Fruit fly (Drosophila melanogaster) whole organism: ENCODE data around the gene CG4328.

Experiments used
- CG8478 ChIP-seq: fragments of >200 bp; optimal IDR thresholded peaks from 2 replicates; lab custom pipeline; 2018; ENCODE audit warnings: inconsistent platforms
- Dll ChIP-seq: fragments of >200 bp; optimal IDR thresholded peaks from 2 replicates; lab custom pipeline; 2017
- EcR ChIP-seq, 2 experiments: fragments of >200 bp; optimal IDR thresholded peaks; 2 replicates each; lab custom pipeline; 2017; ENCODE audit warnings: missing biosample characterization in 2 of 2, missing genetic modification characterization in 2 of 2, missing genetic modification reagents in 2 of 2
- pan ChIP-seq: fragments of >200 bp; optimal IDR thresholded peaks from 2 replicates; lab custom pipeline; 2017
- psq ChIP-seq: fragments of >200 bp; optimal IDR thresholded peaks from 2 replicates; lab custom pipeline; 2017
- usp ChIP-seq: fragments of >200 bp; optimal IDR thresholded peaks from 2 replicates; lab custom pipeline; 2017; ENCODE audit warnings: missing biosample characterization, missing genetic modification characterization, mixed read lengths

Gene CG4328

dm6 chr3L:12296073-12296527 is at the start of gene CG4328:
Gene CG4328 (minus strand): TSS chr3L:12296123.
- no peak for TF ChIP-seq pan (lab: Kevin White, UChicago)
- no peak for TF ChIP-seq Dll (lab: Kevin White, UChicago)
- no peak for TF ChIP-seq usp (GFP tag; lab: Kevin White, UChicago)
- no peak for TF ChIP-seq EcR (GFP tag; optimal IDR thresholded peaks at IDR 0.05; lab: Kevin White, UChicago)
- no peak for TF ChIP-seq psq (lab: Kevin White, UChicago)
- TF ChIP-seq CG8478 (lab: Kevin White, UChicago) = no peak

- TF ChIP-seq usp (GFP tag; lab: Kevin White, UChicago) (no peak), Dll (lab: Kevin White, UChicago) (no peak), EcR (GFP tag; optimal IDR thresholded peaks at IDR 0.05; lab: Kevin White, UChicago) (no peak), psq (lab: Kevin White, UChicago) (no peak), pan (lab: Kevin White, UChicago) (no peak), CG8478 (lab: Kevin White, UChicago) (no peak)
Observed at dm6 chr3L:12336339-12336738, 40.4 kb upstream of the CG4328 start, which contains the start of gene CG10418. Gene CG10418 (plus strand): TSS chr3L:12336676.

DNA sequence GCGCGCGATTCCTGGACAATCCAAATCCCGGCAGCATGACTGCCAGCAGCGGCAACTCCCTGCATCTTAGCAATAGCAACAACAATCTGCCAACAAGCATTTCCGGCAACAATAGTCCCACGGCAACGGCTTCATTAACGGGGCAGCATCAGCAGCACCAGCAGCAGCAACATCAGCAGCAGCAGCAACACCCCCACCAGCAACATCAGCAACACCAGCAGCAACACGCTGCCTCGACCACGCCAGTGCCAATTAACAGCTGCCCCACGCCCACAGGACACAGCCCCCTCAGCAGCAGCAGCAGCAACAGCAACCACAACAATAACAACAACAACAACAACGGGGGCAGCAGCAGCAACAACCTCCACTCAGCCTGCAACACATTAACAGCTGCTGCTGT is 33.6 kb upstream of the CG4328 start:
- TF ChIP-seq Dll (lab: Kevin White, UChicago) (no peak), psq (lab: Kevin White, UChicago) (no peak), pan (lab: Kevin White, UChicago) (no peak), CG8478 (lab: Kevin White, UChicago) (no peak), usp (GFP tag; lab: Kevin White, UChicago) (no peak), EcR (GFP tag; optimal IDR thresholded peaks at IDR 0.05; lab: Kevin White, UChicago) (no peak)

DNA sequence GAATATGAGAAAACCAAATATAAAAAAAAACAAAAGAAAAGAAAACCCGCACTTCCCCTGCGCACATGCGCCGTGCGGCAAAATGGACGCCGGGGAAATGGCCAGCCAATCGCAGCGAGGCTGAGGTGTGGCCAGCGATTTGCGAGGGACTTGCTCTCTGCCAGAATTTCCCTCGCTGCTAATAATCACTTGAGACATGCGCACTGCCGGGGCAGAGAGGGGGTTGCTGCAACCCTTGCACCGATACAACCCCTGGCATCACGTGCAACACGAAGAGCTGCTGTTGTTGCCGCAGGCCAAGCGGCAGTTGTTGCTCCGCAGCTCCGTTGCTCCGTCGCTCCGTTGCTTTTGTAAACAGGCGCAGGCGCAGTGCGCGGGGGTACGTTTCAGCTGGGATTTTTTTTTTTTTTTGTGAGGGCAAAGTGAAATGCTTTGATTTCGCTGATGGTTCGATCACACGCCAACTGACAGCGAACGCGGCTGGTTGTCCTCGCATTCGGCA is 32.9 kb upstream of the CG4328 start, which contains the start of gene Lmx1a:
TSS of gene Lmx1a (plus strand) at position 452 of the 502 bp plus-strand sequence.
- TF ChIP-seq psq (lab: Kevin White, UChicago) (no peak), CG8478 (lab: Kevin White, UChicago) (no peak), Dll (lab: Kevin White, UChicago) (no peak), pan (lab: Kevin White, UChicago) (no peak), EcR (GFP tag; optimal IDR thresholded peaks at IDR 0.05; lab: Kevin White, UChicago) (no peak), usp (GFP tag; lab: Kevin White, UChicago) (no peak)

DNA sequence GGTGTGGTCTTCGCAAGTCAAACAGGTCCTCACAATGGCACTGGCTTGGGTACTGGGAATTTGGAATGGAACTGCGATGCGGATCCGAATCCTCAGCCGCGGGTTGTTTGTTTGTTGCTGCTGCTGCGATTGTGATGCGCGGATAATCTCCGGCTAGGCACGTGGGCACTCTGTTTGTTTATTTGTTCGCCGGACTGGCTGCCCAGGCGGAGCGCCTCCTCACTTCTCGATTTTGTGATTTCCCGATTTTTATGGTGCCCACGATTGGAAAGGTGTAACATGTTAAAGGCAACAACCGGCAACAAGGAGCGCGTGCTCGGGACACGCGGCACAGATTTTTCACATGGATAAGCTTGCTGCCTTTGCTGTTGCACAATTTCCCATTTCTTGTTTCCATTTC is 23.9 kb upstream of the CG4328 start:
- TF ChIP-seq usp (GFP tag; lab: Kevin White, UChicago) (no peak), Dll (lab: Kevin White, UChicago) (no peak), CG8478 (lab: Kevin White, UChicago) (no peak), pan (lab: Kevin White, UChicago) (no peak)

dm6 chr3L:12313280-12313679 is 17.4 kb upstream of the CG4328 start:
- TF ChIP-seq Dll (lab: Kevin White, UChicago) = no peak

- no peak for TF ChIP-seq CG8478 (lab: Kevin White, UChicago)
- TF ChIP-seq pan (lab: Kevin White, UChicago) = no peak
- no peak for TF ChIP-seq usp (GFP tag; lab: Kevin White, UChicago)
- TF ChIP-seq EcR (GFP tag; optimal IDR thresholded peaks at IDR 0.05; lab: Kevin White, UChicago) = no peak
- no peak for TF ChIP-seq psq (lab: Kevin White, UChicago)
- TF ChIP-seq Dll (lab: Kevin White, UChicago) = no peak
Observed at dm6 chr3L:12310505-12310904, 14.6 kb upstream of the CG4328 start, which contains the start of gene CG44355. Gene CG44355 (plus strand): TSS chr3L:12310805.

DNA sequence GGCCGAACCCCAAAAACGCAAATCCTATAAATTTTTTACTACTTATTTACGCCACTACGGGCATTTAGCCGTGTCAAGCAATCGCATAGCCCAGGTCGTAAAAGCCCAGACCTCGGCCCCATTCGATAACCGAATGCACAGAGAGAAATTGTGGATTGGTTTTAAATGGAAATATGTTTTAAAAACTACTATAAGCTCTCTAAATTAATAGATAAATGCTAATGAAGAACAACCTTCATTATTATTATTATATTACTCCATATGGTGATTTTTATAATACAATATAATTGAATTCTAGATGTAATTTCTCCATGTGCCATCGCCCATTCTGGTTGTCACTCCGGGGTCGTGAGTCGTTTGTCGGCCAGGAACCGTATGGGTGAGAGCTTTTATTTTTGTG is 10.0 kb upstream of the CG4328 start:
- TF ChIP-seq EcR (GFP tag; optimal IDR thresholded peaks at IDR 0.05; lab: Kevin White, UChicago) (no peak), pan (lab: Kevin White, UChicago) (no peak), usp (GFP tag; lab: Kevin White, UChicago) (no peak), Dll (lab: Kevin White, UChicago) (no peak), CG8478 (lab: Kevin White, UChicago) (no peak), psq (lab: Kevin White, UChicago) (no peak)

DNA sequence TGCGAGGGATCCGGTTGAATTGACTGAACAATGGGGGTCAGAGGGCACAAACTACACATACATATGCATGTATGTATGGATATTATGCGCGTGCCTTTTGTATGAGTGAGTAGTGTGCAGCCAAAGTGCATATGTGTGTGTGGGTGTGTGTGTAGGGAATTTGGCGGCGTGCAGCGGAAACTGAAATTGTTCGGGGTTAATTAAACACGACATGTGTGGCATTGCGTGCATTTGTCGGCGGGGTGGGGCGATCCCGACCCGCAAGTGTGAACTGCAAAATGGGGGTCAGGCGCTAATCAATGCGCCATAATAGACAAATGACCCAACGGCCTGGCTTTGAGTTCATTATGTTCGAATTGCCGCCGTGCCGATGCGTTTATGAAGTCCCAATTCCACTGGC is 2.2 kb upstream of the CG4328 start:
- TF ChIP-seq psq (lab: Kevin White, UChicago) = no peak
- TF ChIP-seq EcR (GFP tag; optimal IDR thresholded peaks at IDR 0.05; lab: Kevin White, UChicago) = no peak
- no peak for TF ChIP-seq pan (lab: Kevin White, UChicago)
- TF ChIP-seq CG8478 (lab: Kevin White, UChicago) = no peak
- no peak for TF ChIP-seq usp (GFP tag; lab: Kevin White, UChicago)
- TF ChIP-seq Dll (lab: Kevin White, UChicago) = no peak

DNA sequence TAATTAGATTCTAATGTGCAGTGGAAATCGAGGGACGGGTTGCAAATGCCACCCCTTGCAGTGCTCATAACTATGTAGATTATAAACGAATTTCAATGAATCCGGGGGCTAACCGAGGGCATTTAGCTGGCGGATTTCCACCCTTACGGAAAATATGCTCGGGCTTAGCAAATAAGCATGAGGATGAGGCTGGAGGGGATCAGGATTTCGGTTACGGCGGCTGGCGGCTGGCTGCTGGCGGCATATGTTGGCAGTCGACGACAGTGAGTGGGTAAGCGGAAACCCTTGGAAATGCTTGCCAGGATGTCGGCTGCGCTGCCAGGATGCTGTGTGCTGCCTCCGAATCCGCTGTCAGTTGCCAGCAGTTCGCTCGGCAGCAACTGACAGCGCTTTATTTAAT is 1.3 kb downstream of the CG4328 start:
- TF ChIP-seq Dll (lab: Kevin White, UChicago) (no peak), psq (lab: Kevin White, UChicago) (no peak), CG8478 (lab: Kevin White, UChicago) (no peak), pan (lab: Kevin White, UChicago) (no peak), EcR (GFP tag; optimal IDR thresholded peaks at IDR 0.05; lab: Kevin White, UChicago) (no peak)

dm6 chr3L:12290556-12290955 is 5.4 kb downstream of the CG4328 start:
- TF ChIP-seq Dll (lab: Kevin White, UChicago) (no peak), usp (GFP tag; lab: Kevin White, UChicago) (no peak), CG8478 (lab: Kevin White, UChicago) (no peak), psq (lab: Kevin White, UChicago) (no peak), pan (lab: Kevin White, UChicago) (no peak), EcR (GFP tag; optimal IDR thresholded peaks at IDR 0.05; lab: Kevin White, UChicago) (no peak)

- TF ChIP-seq Dll (lab: Kevin White, UChicago) = no peak
- TF ChIP-seq psq (lab: Kevin White, UChicago) = no peak
- no peak for TF ChIP-seq pan (lab: Kevin White, UChicago)
- no peak for TF ChIP-seq usp (GFP tag; lab: Kevin White, UChicago)
- TF ChIP-seq EcR (GFP tag; optimal IDR thresholded peaks at IDR 0.05; lab: Kevin White, UChicago) = no peak
- TF ChIP-seq CG8478 (lab: Kevin White, UChicago) = no peak
Observed at dm6 chr3L:12289664-12290063, 6.3 kb downstream of the CG4328 start.
